Fruit fly (Drosophila melanogaster) whole organism, adult: ENCODE results near the gene ScsbetaG.
A peak's percentile ranks its signal among the peaks of the same experiment; 100 is the strongest.

ENCODE experiments used
- CG11617 ChIP-seq: fragments of 200-800 bp; sonication (Bioruptor generic); optimal IDR thresholded peaks from 2 replicates; lab custom pipeline; 2017; ENCODE audit warnings: mild to moderate bottlenecking, missing biosample characterization, missing genetic modification reagents, missing genetic modification characterization
- CG12768 ChIP-seq: fragments of 200-800 bp; sonication (Bioruptor generic); optimal IDR thresholded peaks from 2 replicates; lab custom pipeline; 2017; ENCODE audit warnings: missing biosample characterization, missing genetic modification characterization, mild to moderate bottlenecking, moderate library complexity, missing genetic modification reagents
- CG14711 ChIP-seq: fragments of 200-800 bp; sonication (Bioruptor generic); optimal IDR thresholded peaks from 2 replicates; lab custom pipeline; 2018; ENCODE audit warnings: missing biosample characterization, mild to moderate bottlenecking, missing genetic modification characterization, moderate library complexity
- CG1620 ChIP-seq: fragments of 200-800 bp; sonication (Bioruptor generic); optimal IDR thresholded peaks from 2 replicates; lab custom pipeline; 2016; ENCODE audit warnings: missing biosample characterization, missing genetic modification characterization
- CG33017 ChIP-seq: fragments of 200-800 bp; sonication (Bioruptor generic); optimal IDR thresholded peaks from 2 replicates; lab custom pipeline; 2018; ENCODE audit warnings: missing biosample characterization, mild to moderate bottlenecking, missing genetic modification characterization, moderate library complexity
- CG5204 ChIP-seq: fragments of 200-800 bp; sonication (Bioruptor generic); optimal IDR thresholded peaks from 2 replicates; lab custom pipeline; 2016; ENCODE audit warnings: missing biosample characterization, missing genetic modification characterization
- CG7045 ChIP-seq: fragments of 200-800 bp; sonication (Bioruptor generic); optimal IDR thresholded peaks from 2 replicates; lab custom pipeline; 2017; ENCODE audit warnings: missing biosample characterization, mild to moderate bottlenecking, missing genetic modification characterization
- CG7101 ChIP-seq: fragments of 200-800 bp; sonication (Bioruptor generic); optimal IDR thresholded peaks from 2 replicates; lab custom pipeline; 2018; ENCODE audit warnings: missing biosample characterization, mild to moderate bottlenecking, missing genetic modification characterization, moderate library complexity
- Clk ChIP-seq: fragments of 200-800 bp; sonication (Bioruptor generic); optimal IDR thresholded peaks from 2 replicates; lab custom pipeline; 2017; ENCODE audit warnings: missing biosample characterization, missing genetic modification characterization
- Crg-1 ChIP-seq: fragments of 200-800 bp; sonication (Bioruptor generic); optimal IDR thresholded peaks from 2 replicates; lab custom pipeline; 2016; ENCODE audit warnings: missing biosample characterization, missing genetic modification characterization
- Hr96 ChIP-seq: fragments of 200-800 bp; sonication (Bioruptor generic); optimal IDR thresholded peaks from 2 replicates; lab custom pipeline; 2016; ENCODE audit warnings: missing biosample characterization, missing genetic modification characterization
- Mnt ChIP-seq: fragments of 200-800 bp; sonication (Bioruptor generic); optimal IDR thresholded peaks from 2 replicates; lab custom pipeline; 2016; ENCODE audit warnings: missing biosample characterization, mild to moderate bottlenecking, missing genetic modification characterization
- bab1 ChIP-seq: fragments of 200-800 bp; sonication (Bioruptor generic); optimal IDR thresholded peaks from 3 replicates; lab custom pipeline; 2019; ENCODE audit warnings: missing biosample characterization, mild to moderate bottlenecking, missing genetic modification characterization, moderate library complexity
- cic ChIP-seq: fragments of 200-800 bp; sonication (Bioruptor generic); optimal IDR thresholded peaks from 2 replicates; lab custom pipeline; 2017; ENCODE audit warnings: missing biosample characterization, mild to moderate bottlenecking, missing genetic modification characterization, moderate library complexity
- cnc ChIP-seq, 2 experiments: fragments of >200 bp; optimal IDR thresholded peaks; 2 replicates each; lab custom pipeline; 2017
- kay ChIP-seq: fragments of 200-800 bp; sonication (Bioruptor generic); peaks from one replicate; lab custom pipeline; 2016; ENCODE audit warnings: missing biosample characterization, missing genetic modification characterization, borderline replicate concordance
- ovo ChIP-seq: fragments of 200-800 bp; sonication (Bioruptor generic); optimal IDR thresholded peaks from 2 replicates; lab custom pipeline; 2016; ENCODE audit warnings: missing biosample characterization, missing genetic modification characterization
- pad ChIP-seq: fragments of 200-800 bp; sonication (Bioruptor generic); optimal IDR thresholded peaks from 3 replicates; lab custom pipeline; 2017; ENCODE audit warnings: missing biosample characterization, missing genetic modification characterization, mild to moderate bottlenecking, moderate library complexity, missing genetic modification reagents
- tj ChIP-seq: fragments of 200-800 bp; sonication (Bioruptor generic); optimal IDR thresholded peaks from 3 replicates; lab custom pipeline; 2017; ENCODE audit warnings: missing biosample characterization, mild to moderate bottlenecking, missing genetic modification characterization, moderate library complexity
- toe ChIP-seq: fragments of 200-800 bp; sonication (Bioruptor generic); optimal IDR thresholded peaks from 2 replicates; lab custom pipeline; 2016; ENCODE audit warnings: missing biosample characterization, missing genetic modification characterization

Gene ScsbetaG

DNA sequence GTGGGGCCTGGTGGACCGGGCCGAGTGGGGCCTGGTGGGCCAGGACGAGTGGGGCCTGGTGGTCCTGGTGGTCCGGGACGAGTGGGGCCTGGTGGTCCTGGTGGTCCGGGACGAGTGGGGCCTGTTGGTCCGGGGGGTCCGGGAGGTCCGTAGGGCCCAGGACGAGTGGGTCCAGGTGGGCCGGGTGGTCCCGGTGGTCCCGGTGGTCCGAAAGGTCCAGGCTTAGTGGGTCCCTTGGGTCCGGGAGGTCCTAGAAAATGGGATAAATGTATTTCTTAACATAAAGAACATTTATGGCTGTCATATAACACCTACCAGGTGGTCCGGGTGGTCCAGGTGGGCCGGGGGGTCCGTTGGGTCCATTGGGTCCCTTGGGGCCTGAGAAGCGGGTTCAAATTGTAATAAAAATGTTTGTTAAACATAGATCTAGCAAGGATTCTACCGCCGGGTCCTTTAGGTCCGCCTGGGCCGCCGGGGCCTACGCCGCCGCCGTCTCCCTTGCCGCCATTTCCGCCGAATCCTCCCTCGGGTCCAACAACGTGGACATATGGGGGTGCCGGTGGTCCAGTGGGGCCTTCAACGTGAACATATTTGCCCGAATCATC lies 22.8 kb downstream of the ScsbetaG start:
- no peak for TF ChIP-seq Hr96 (GFP tag; lab: Kevin White, UChicago)
- TF ChIP-seq CG1620 (GFP tag; lab: Kevin White, UChicago) = no peak
- no peak for TF ChIP-seq cnc (optimal IDR thresholded peaks at IDR 0.05; lab: Kevin White, UChicago)
- TF ChIP-seq tj (GFP tag; lab: Kevin White, UChicago) = no peak
- TF ChIP-seq CG14711 = no peak
- no peak for TF ChIP-seq cic
- no peak for TF ChIP-seq CG11617 (GFP tag; lab: Kevin White, UChicago)
- TF ChIP-seq Clk = no peak
- no peak for TF ChIP-seq kay (GFP tag; lab: Kevin White, UChicago)
- TF ChIP-seq Crg-1 (GFP tag; lab: Kevin White, UChicago) = no peak

DNA sequence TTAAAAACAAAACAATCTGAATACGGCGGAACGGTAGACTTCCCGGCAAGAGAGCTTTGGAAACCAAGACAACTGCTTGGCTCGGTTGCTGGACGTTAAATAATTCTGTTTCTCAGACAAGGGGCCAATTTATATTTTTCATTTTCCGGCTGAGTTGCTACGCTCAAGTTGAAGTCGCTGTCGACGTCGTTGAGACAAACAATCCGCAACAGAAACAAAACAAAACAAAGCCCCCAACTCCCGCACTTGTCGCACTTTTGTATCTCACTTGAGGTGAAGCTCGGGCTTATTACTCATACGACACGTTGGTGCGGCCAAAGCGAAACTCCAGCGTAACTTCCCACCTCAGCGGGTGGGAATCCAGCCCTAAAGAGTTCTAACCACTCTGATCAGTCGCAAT lies 27.8 kb downstream of the ScsbetaG start, which contains the start of gene CG13285:
TSS of gene CG13285 (minus strand) at position 101 of the 400 bp plus-strand sequence.
- TF ChIP-seq CG5204 = no peak
- TF ChIP-seq CG12768 (GFP tag; lab: Kevin White, UChicago) = no peak
- no peak for TF ChIP-seq cic
- TF ChIP-seq CG1620 (GFP tag; lab: Kevin White, UChicago) = no peak
- no peak for TF ChIP-seq tj (GFP tag; lab: Kevin White, UChicago)
- TF ChIP-seq ovo (GFP tag; lab: Kevin White, UChicago) = no peak
- TF ChIP-seq toe (GFP tag; lab: Kevin White, UChicago) = no peak
- no peak for TF ChIP-seq Hr96 (GFP tag; lab: Kevin White, UChicago)
- no peak for TF ChIP-seq pad (GFP tag; lab: Kevin White, UChicago)
- TF ChIP-seq Mnt (GFP tag; lab: Kevin White, UChicago) = no peak
- TF ChIP-seq CG11617 (GFP tag; lab: Kevin White, UChicago) = no peak
- no peak for TF ChIP-seq CG7101 (tag; lab: Kevin White, UChicago)
- no peak for TF ChIP-seq CG7045 (GFP tag; lab: Kevin White, UChicago)
- no peak for TF ChIP-seq cnc (optimal IDR thresholded peaks at IDR 0.05; lab: Kevin White, UChicago)
- no peak for TF ChIP-seq Clk

DNA sequence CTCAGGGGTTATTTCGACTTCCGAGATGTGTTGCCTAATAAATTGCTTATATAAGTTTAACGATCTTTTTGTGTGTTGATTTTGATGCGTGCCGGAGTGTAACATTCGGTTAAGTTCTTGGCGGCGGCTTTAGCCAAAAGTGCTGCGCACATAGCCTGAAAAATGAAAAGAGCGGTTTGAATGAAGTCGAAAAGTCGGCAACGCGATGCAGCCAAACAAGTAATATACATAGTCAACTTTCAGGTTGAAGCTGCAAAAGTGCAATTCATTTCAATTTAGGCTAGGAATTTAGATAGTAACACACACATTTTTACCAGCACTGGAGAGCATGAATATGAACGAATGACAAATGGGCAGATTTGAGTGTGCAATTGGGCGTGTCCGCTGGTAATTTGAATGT lies 29.2 kb downstream of the ScsbetaG start:
- TF ChIP-seq CG12768 (GFP tag; lab: Kevin White, UChicago) (no peak), Mnt (GFP tag; lab: Kevin White, UChicago) (no peak)

DNA sequence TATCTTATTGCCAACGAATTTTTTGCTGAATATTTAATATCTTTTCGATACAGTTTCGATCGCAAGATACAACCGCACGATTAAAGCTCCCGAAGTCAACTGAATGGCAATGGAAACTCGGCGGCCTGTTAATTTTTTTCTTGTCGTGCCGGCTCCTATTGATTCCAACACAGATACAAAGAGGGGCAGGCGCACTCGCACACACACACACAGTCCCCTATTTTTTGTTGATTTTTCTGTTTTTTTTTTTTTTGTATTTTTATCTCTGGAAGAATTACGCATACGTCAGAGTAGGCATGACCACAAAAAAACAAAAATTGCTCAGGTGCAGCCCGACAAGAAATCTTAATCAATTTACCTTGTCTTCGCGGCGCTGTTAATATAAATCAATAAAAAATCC lies 34.2 kb downstream of the ScsbetaG start, which contains the start of gene Lkr:
TSS of gene Lkr (minus strand) at position 101 of the 400 bp plus-strand sequence.
- TF ChIP-seq cnc (optimal IDR thresholded peaks at IDR 0.05; lab: Kevin White, UChicago) = no peak
- no peak for TF ChIP-seq CG11617 (GFP tag; lab: Kevin White, UChicago)

DNA sequence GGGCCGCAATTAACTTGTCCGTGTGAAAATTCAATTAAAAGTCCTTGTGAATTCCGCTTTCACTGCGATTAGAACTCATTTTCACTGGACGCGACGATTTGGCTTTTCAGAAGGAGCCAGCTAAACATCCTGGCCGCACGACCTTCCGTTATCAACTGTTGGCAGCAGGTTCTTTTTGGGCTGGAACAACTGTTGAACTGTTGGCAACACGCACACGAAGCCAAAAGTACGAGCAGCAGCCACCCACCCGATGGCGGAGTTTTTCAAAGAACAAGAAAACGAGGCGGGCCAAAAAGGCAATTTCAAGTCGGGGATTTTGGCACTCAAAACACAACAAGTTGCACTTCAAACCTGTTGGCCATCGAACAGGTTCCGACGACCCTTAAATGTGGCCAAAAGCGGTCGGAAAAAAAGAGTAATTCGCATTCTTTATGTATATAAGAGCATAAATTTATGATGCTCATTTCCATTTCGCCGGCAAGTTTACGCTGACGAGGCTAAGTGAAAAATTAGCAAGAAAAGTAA lies 40.5 kb downstream of the ScsbetaG start:
- TF ChIP-seq Crg-1 (GFP tag; lab: Kevin White, UChicago) = no peak
- no peak for TF ChIP-seq toe (GFP tag; lab: Kevin White, UChicago)
- no peak for TF ChIP-seq CG7101 (tag; lab: Kevin White, UChicago)
- TF ChIP-seq tj (GFP tag; lab: Kevin White, UChicago) = no peak
- no peak for TF ChIP-seq CG7045 (GFP tag; lab: Kevin White, UChicago)
- no peak for TF ChIP-seq ovo (GFP tag; lab: Kevin White, UChicago)
- no peak for TF ChIP-seq Clk
- TF ChIP-seq CG1620 (GFP tag; lab: Kevin White, UChicago) = no peak
- TF ChIP-seq CG12768 (GFP tag; lab: Kevin White, UChicago) = no peak

DNA sequence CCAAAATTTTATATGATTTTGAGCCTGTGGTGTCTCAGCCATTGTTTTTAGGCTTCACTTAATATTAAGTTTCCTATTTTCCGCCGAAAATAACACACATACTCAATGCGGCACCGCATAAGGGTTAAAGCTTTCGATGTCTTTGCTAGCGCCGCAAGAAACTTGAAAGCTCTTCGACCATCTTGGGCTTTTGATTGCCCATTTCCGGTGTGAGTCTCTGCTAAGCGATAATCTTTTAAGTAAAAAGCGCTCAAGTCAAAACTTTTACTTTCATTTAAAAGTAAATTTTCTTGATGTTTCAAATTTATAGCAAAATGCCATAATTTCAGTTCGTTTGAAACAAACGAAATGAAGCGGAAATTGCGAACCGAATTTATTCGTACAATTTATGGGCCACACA lies 51.5 kb downstream of the ScsbetaG start:
- TF ChIP-seq Mnt (GFP tag; lab: Kevin White, UChicago) (peak; percentile 38), CG14711 (peak; percentile 52), CG11617 (GFP tag; lab: Kevin White, UChicago) (peak; percentile 81), Hr96 (GFP tag; lab: Kevin White, UChicago) (peak; percentile 81), CG33017 (peak; percentile 61), kay (GFP tag; lab: Kevin White, UChicago) (peak; percentile 9), cnc (optimal IDR thresholded peaks at IDR 0.05; lab: Kevin White, UChicago) (no peak), CG5204 (peak; percentile 74), Clk (peak; percentile 34), CG12768 (GFP tag; lab: Kevin White, UChicago) (peak; percentile 77), CG7045 (GFP tag; lab: Kevin White, UChicago) (peak; percentile 89), bab1 (GFP tag; lab: Kevin White, UChicago) (peak; percentile 91), pad (GFP tag; lab: Kevin White, UChicago) (peak; percentile 66), Crg-1 (GFP tag; lab: Kevin White, UChicago) (peak; percentile 75), cic (peak; percentile 25), ovo (GFP tag; lab: Kevin White, UChicago) (peak; percentile 71), CG7101 (tag; lab: Kevin White, UChicago) (peak; percentile 75), toe (GFP tag; lab: Kevin White, UChicago) (peak; percentile 65), CG1620 (GFP tag; lab: Kevin White, UChicago) (peak; percentile 69), tj (GFP tag; lab: Kevin White, UChicago) (peak; percentile 48)
